Fruit fly (Drosophila melanogaster) whole organism, embryonic: Measurements from ENCODE around the gene hry.

Experiments used
- Ada2b ChIP-seq: fragments of 200-800 bp; sonication (Bioruptor generic); IDR thresholded peaks from 2 replicates; pipeline ENCODE4 v1.3.6; 2022; ENCODE audit warnings: missing biosample characterization, missing genetic modification characterization
- Atf3 ChIP-seq: fragments of 200-800 bp; sonication (Bioruptor generic); optimal IDR thresholded peaks from 3 replicates; lab custom pipeline; 2016; ENCODE audit warnings: missing biosample characterization, missing genetic modification characterization
- CG10654 ChIP-seq: fragments of 200-800 bp; sonication (Bioruptor generic); optimal IDR thresholded peaks from 2 replicates; lab custom pipeline; 2016; ENCODE audit warnings: missing biosample characterization, missing genetic modification characterization
- CG11696 ChIP-seq: fragments of 200-800 bp; sonication (Bioruptor generic); IDR thresholded peaks from 2 replicates; pipeline ENCODE4 v1.3.6; 2022; ENCODE audit warnings: missing biosample characterization, missing genetic modification characterization
- CG12659 ChIP-seq: fragments of 200-800 bp; sonication (Bioruptor generic); optimal IDR thresholded peaks from 3 replicates; lab custom pipeline; 2017; ENCODE audit warnings: mild to moderate bottlenecking, missing biosample characterization, missing genetic modification reagents, missing genetic modification characterization
- CG12744 ChIP-seq: fragments of 200-800 bp; sonication (Bioruptor generic); optimal IDR thresholded peaks from 2 replicates; lab custom pipeline; 2016; ENCODE audit warnings: missing biosample characterization, missing genetic modification characterization
- CG15011 ChIP-seq: fragments of 200-800 bp; sonication (Bioruptor generic); optimal IDR thresholded peaks from 3 replicates; lab custom pipeline; 2018; ENCODE audit warnings: missing biosample characterization, mild to moderate bottlenecking, missing genetic modification characterization
- CG1602 ChIP-seq: fragments of 200-800 bp; sonication (Bioruptor generic); optimal IDR thresholded peaks from 3 replicates; lab custom pipeline; 2016; ENCODE audit warnings: missing biosample characterization, missing genetic modification characterization
- CG16863 ChIP-seq: fragments of 200-800 bp; sonication (Bioruptor generic); optimal IDR thresholded peaks from 3 replicates; lab custom pipeline; 2016; ENCODE audit warnings: missing biosample characterization, missing genetic modification characterization
- CG17359 ChIP-seq: fragments of 200-800 bp; sonication (Bioruptor generic); optimal IDR thresholded peaks from 3 replicates; lab custom pipeline; 2018; ENCODE audit warnings: missing biosample characterization, mild to moderate bottlenecking, missing genetic modification characterization, moderate library complexity
- CG18764 ChIP-seq: fragments of 200-800 bp; sonication (Bioruptor generic); optimal IDR thresholded peaks from 3 replicates; lab custom pipeline; 2016; ENCODE audit warnings: missing biosample characterization, missing genetic modification characterization
- CG31365 ChIP-seq: fragments of 200-800 bp; sonication (Bioruptor generic); optimal IDR thresholded peaks from 2 replicates; lab custom pipeline; 2018; ENCODE audit warnings: missing biosample characterization, mild to moderate bottlenecking, missing genetic modification characterization
- CG32767 ChIP-seq: fragments of 200-800 bp; sonication (Bioruptor generic); IDR thresholded peaks from 2 replicates; pipeline ENCODE4 v1.3.6; 2022; ENCODE audit warnings: missing biosample characterization, missing genetic modification characterization
- CG4617 ChIP-seq: fragments of 200-800 bp; sonication (Bioruptor generic); optimal IDR thresholded peaks from 3 replicates; lab custom pipeline; 2016; ENCODE audit warnings: missing biosample characterization, missing genetic modification characterization, borderline replicate concordance
- CG6854 ChIP-seq: fragments of 200-800 bp; sonication (Bioruptor generic); optimal IDR thresholded peaks from 3 replicates; lab custom pipeline; 2017; ENCODE audit warnings: missing biosample characterization, mild to moderate bottlenecking, missing genetic modification characterization
- CG7271 ChIP-seq: fragments of 200-800 bp; sonication (Bioruptor generic); optimal IDR thresholded peaks from 2 replicates; lab custom pipeline; 2018; ENCODE audit warnings: missing biosample characterization, mild to moderate bottlenecking, missing genetic modification characterization, moderate library complexity
- CG7372 ChIP-seq: fragments of 200-800 bp; sonication (Bioruptor generic); IDR thresholded peaks from 2 replicates; pipeline ENCODE4 v1.3.6; 2022; ENCODE audit warnings: missing biosample characterization, missing genetic modification characterization
- CG7556 ChIP-seq: fragments of 200-800 bp; sonication (Bioruptor generic); optimal IDR thresholded peaks from 2 replicates; lab custom pipeline; 2017; ENCODE audit warnings: missing biosample characterization, mild to moderate bottlenecking, missing genetic modification characterization
- CG8359 ChIP-seq: fragments of 200-800 bp; sonication (Bioruptor generic); optimal IDR thresholded peaks from 2 replicates; lab custom pipeline; 2017; ENCODE audit warnings: missing biosample characterization, mild to moderate bottlenecking, missing genetic modification characterization, borderline replicate concordance
- CG9727 ChIP-seq: fragments of 200-800 bp; sonication (Bioruptor generic); optimal IDR thresholded peaks from 3 replicates; lab custom pipeline; 2017; ENCODE audit warnings: missing biosample characterization, mild to moderate bottlenecking, missing genetic modification characterization
- CoRest ChIP-seq: fragments of 200-800 bp; sonication (Bioruptor generic); optimal IDR thresholded peaks from 3 replicates; lab custom pipeline; 2018; ENCODE audit warnings: missing biosample characterization, mild to moderate bottlenecking, missing genetic modification characterization, moderate library complexity
- D ChIP-seq, 2 experiments: fragments of 200-800 bp in 1 of 2; fragments of >200 bp in 1 of 2; sonication (Bioruptor generic) in 1 of 2; optimal IDR thresholded peaks; 2 replicates in 1 of 2; 3 replicates in 1 of 2; lab custom pipeline; 2017; ENCODE audit warnings: mild to moderate bottlenecking in 1 of 2, missing biosample characterization in 1 of 2, missing genetic modification characterization in 1 of 2, missing genetic modification reagents in 1 of 2
- HLH3B ChIP-seq: fragments of 200-800 bp; sonication (Bioruptor generic); IDR thresholded peaks from 2 replicates; pipeline ENCODE4 v1.3.6; 2022; ENCODE audit warnings: missing biosample characterization, missing genetic modification characterization
- Hey ChIP-seq: fragments of 200-800 bp; sonication (Bioruptor generic); optimal IDR thresholded peaks from 3 replicates; lab custom pipeline; 2018; ENCODE audit warnings: missing biosample characterization, mild to moderate bottlenecking, missing genetic modification characterization
- MESR4 ChIP-seq: fragments of 200-800 bp; sonication (Bioruptor generic); optimal IDR thresholded peaks from 2 replicates; lab custom pipeline; 2018; ENCODE audit warnings: missing biosample characterization, mild to moderate bottlenecking, missing genetic modification characterization, moderate library complexity
- Nf-YB ChIP-seq: fragments of 200-800 bp; sonication (Bioruptor generic); optimal IDR thresholded peaks from 3 replicates; lab custom pipeline; 2019; ENCODE audit warnings: missing biosample characterization, mild to moderate bottlenecking, missing genetic modification characterization, moderate library complexity
- NfI ChIP-seq: fragments of 200-800 bp; sonication (Bioruptor generic); optimal IDR thresholded peaks from 3 replicates; lab custom pipeline; 2018; ENCODE audit warnings: missing biosample characterization, mild to moderate bottlenecking, missing genetic modification characterization, moderate library complexity
- Sry-β ChIP-seq: fragments of 200-800 bp; sonication (Bioruptor generic); optimal IDR thresholded peaks from 2 replicates; lab custom pipeline; 2018; ENCODE audit warnings: missing biosample characterization, mild to moderate bottlenecking, missing genetic modification characterization, moderate library complexity
- amos ChIP-seq: fragments of 200-800 bp; sonication (Bioruptor generic); IDR thresholded peaks from 2 replicates; pipeline ENCODE4 v1.3.6; 2022; ENCODE audit warnings: missing biosample characterization, missing genetic modification characterization; ENCODE audit not compliant: partially characterized antibody
- aop ChIP-seq: fragments of 200-800 bp; sonication (Bioruptor generic); IDR thresholded peaks from 2 replicates; pipeline ENCODE4 v1.3.6; 2022; ENCODE audit warnings: missing biosample characterization, missing genetic modification characterization
- ato ChIP-seq: fragments of 200-800 bp; sonication (Bioruptor generic); IDR thresholded peaks from 2 replicates; pipeline ENCODE4 v1.3.6; 2022; ENCODE audit warnings: missing biosample characterization, missing genetic modification characterization; ENCODE audit not compliant: partially characterized antibody
- bab2 ChIP-seq: fragments of 200-800 bp; sonication (Bioruptor generic); optimal IDR thresholded peaks from 2 replicates; lab custom pipeline; 2016; ENCODE audit warnings: missing biosample characterization, missing genetic modification characterization
- bigmax ChIP-seq: fragments of 200-800 bp; sonication (Bioruptor generic); optimal IDR thresholded peaks from 2 replicates; lab custom pipeline; 2018; ENCODE audit warnings: missing biosample characterization, mild to moderate bottlenecking, missing genetic modification characterization
- bsh ChIP-seq, 2 experiments: fragments of 200-800 bp; sonication (Bioruptor generic); optimal IDR thresholded peaks; 2 replicates each; lab custom pipeline; 2017 to 2018; ENCODE audit warnings: mild to moderate bottlenecking in 2 of 2, missing biosample characterization in 2 of 2, missing genetic modification characterization in 2 of 2, moderate library complexity in 1 of 2
- croc ChIP-seq: fragments of 200-800 bp; sonication (Bioruptor generic); conservative IDR thresholded peaks from 3 replicates; pipeline ENCODE4 v1.3.6; 2022; ENCODE audit warnings: missing biosample characterization, missing genetic modification characterization
- crp ChIP-seq, 2 experiments: fragments of 200-800 bp; sonication (Bioruptor generic); optimal IDR thresholded peaks; 2 replicates in 1 of 2; 3 replicates in 1 of 2; lab custom pipeline; 2017; ENCODE audit warnings: missing biosample characterization in 2 of 2, missing genetic modification characterization in 2 of 2, mild to moderate bottlenecking in 1 of 2, moderate library complexity in 1 of 2
- danr ChIP-seq: fragments of 200-800 bp; sonication (Bioruptor generic); IDR thresholded peaks from 2 replicates; pipeline ENCODE4 v1.3.6; 2022; ENCODE audit warnings: missing biosample characterization, missing genetic modification characterization
- fd64A ChIP-seq: fragments of 200-800 bp; sonication (Bioruptor generic); optimal IDR thresholded peaks from 3 replicates; lab custom pipeline; 2018; ENCODE audit warnings: missing biosample characterization, mild to moderate bottlenecking, missing genetic modification characterization
- gce ChIP-seq: fragments of 200-800 bp; sonication (Bioruptor generic); IDR thresholded peaks from 3 replicates; pipeline ENCODE4 v1.3.6; 2022; ENCODE audit warnings: missing biosample characterization, missing genetic modification characterization
- gem ChIP-seq: fragments of 200-800 bp; sonication (Bioruptor generic); optimal IDR thresholded peaks from 2 replicates; lab custom pipeline; 2019; ENCODE audit warnings: missing biosample characterization, mild to moderate bottlenecking, missing genetic modification characterization, moderate library complexity
- ind ChIP-seq: fragments of 200-800 bp; sonication (Bioruptor generic); optimal IDR thresholded peaks from 3 replicates; lab custom pipeline; 2016; ENCODE audit warnings: missing biosample characterization, missing genetic modification characterization
- lov ChIP-seq, 2 experiments: fragments of 200-800 bp in 1 of 2; fragments of >200 bp in 1 of 2; sonication (Bioruptor generic) in 1 of 2; IDR thresholded peaks in 1 of 2; optimal IDR thresholded peaks in 1 of 2; 2 replicates in 1 of 2; 3 replicates in 1 of 2; pipeline versions ENCODE4 v1.3.6 to Lab custom; 2017 to 2022; ENCODE audit warnings: missing biosample characterization in 1 of 2, missing genetic modification characterization in 1 of 2
- psq ChIP-seq: fragments of 200-800 bp; sonication (Bioruptor generic); optimal IDR thresholded peaks from 2 replicates; lab custom pipeline; 2017; ENCODE audit warnings: missing biosample characterization, missing genetic modification characterization
- sima ChIP-seq: fragments of 200-800 bp; sonication (Bioruptor generic); optimal IDR thresholded peaks from 2 replicates; lab custom pipeline; 2016; ENCODE audit warnings: missing biosample characterization, missing genetic modification characterization
- sisA ChIP-seq: fragments of 200-800 bp; sonication (Bioruptor generic); IDR thresholded peaks from 2 replicates; pipeline ENCODE4 v1.3.6; 2022; ENCODE audit warnings: missing biosample characterization, missing genetic modification characterization
- ssp ChIP-seq: fragments of 200-800 bp; sonication (Bioruptor generic); IDR thresholded peaks from 2 replicates; pipeline ENCODE4 v1.3.6; 2022; ENCODE audit warnings: missing biosample characterization, missing genetic modification characterization
- ttk ChIP-seq: fragments of 200-800 bp; sonication (Bioruptor generic); IDR thresholded peaks from 2 replicates; pipeline ENCODE4 v2.1.2; 2022; ENCODE audit warnings: missing biosample characterization, missing genetic modification characterization
- vvl ChIP-seq: fragments of 200-800 bp; sonication (Bioruptor generic); IDR thresholded peaks from 2 replicates; pipeline ENCODE4 v1.3.6; 2022; ENCODE audit warnings: missing biosample characterization, missing genetic modification characterization

The hry gene

DNA sequence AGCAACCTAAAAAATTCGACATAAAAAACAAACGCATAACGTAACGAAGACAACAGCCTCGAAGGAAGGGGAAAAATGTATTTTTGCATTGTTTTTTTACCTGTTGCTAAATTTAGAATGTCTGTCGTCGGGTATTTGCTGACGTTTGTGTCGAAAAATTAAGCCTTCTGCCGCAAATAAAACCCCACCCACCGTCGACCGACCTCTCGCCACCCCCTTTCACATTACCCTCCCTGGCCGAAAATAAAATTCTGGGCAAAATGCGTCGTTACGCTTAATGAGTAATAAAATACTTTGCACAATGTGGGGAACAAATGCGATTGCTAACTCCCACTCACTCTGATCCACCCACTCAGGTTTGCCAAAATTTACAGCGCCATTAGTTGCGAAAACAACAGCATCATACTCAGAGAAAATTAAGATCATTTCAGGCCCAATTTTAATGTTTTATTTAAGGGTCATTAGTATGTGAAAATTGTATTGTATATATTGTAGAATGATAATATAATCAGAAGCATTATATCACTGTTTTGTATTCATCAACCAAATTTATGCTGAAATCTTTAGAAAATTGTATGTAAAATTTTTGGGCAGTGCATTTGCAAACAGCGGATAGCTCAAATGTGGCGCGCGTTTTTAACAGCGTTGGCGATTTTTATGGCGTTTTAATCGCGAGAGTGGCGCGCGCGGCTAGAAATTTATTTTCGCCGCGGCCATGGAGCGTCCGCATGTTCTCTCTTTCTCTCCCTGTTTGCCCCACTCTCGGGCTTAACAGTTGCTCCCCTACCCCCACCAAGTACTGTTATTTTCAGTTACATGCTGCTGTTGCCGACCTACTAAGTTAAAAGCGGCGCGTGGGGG lies 3.1 kb upstream of the hry start (continued):
- TF ChIP-seq CG7556 (GFP tag; lab: Kevin White, UChicago) = peak; percentile 28
- TF ChIP-seq gce (GFP tag; lab: Robert Waterston, UW) = no peak
- TF ChIP-seq aop = no peak
- peak; percentile 8 for TF ChIP-seq bab2
- TF ChIP-seq CG31365 (tag; lab: Kevin White, UChicago) = no peak
- TF ChIP-seq CG6854 (GFP tag; lab: Kevin White, UChicago) = no peak
- TF ChIP-seq amos (GFP tag; lab: Robert Waterston, UW) = no peak
- TF ChIP-seq Atf3 (GFP tag; lab: Kevin White, UChicago) = no peak
- TF ChIP-seq CG4617 = no peak
- no peak for TF ChIP-seq sisA (GFP tag; lab: Robert Waterston, UW)
- TF ChIP-seq CG8359 (GFP tag; lab: Kevin White, UChicago) = peak; percentile 100
- TF ChIP-seq CG9727 (GFP tag; lab: Kevin White, UChicago) = peak; percentile 45
- no peak for TF ChIP-seq CG7372 (GFP tag; lab: Robert Waterston, UW)
- TF ChIP-seq vvl (GFP tag; lab: Robert Waterston, UW) = no peak; the same call in 1 of the 2 replicates
- no peak for TF ChIP-seq CG1602
- TF ChIP-seq CG18764 = no peak
- no peak for TF ChIP-seq Sry-β
- TF ChIP-seq danr (GFP tag; lab: Robert Waterston, UW) = no peak
- TF ChIP-seq CG32767 = no peak
- no peak for TF ChIP-seq ssp (GFP tag; lab: Robert Waterston, UW)
- TF ChIP-seq D (optimal IDR thresholded peaks at IDR 0.05; lab: Kevin White, UChicago) = no peak
- no peak for TF ChIP-seq D (GFP tag; optimal IDR thresholded peaks at IDR 0.05; lab: Kevin White, UChicago)
- TF ChIP-seq ttk (GFP tag; lab: Robert Waterston, UW) = no peak
- peak; percentile 20 for TF ChIP-seq CG17359 (tag; lab: Kevin White, UChicago)
- no peak for TF ChIP-seq CG16863 (GFP tag; lab: Kevin White, UChicago)
- no peak for TF ChIP-seq CG7271 (tag; lab: Kevin White, UChicago)
- peak; percentile 25 for TF ChIP-seq NfI
- TF ChIP-seq croc (GFP tag; lab: Robert Waterston, UW) = no peak
- peak; percentile 38 for TF ChIP-seq CoRest
- TF ChIP-seq CG15011 (GFP tag; lab: Kevin White, UChicago) = no peak
- TF ChIP-seq HLH3B (GFP tag; lab: Robert Waterston, UW) = peak; percentile 23; the same call in 1 of the 2 replicates
- TF ChIP-seq psq (GFP tag; lab: Kevin White, UChicago) = no peak
- no peak for TF ChIP-seq Nf-YB (GFP tag; lab: Kevin White, UChicago)
- TF ChIP-seq CG12659 (GFP tag; lab: Kevin White, UChicago) = peak; percentile 23
- TF ChIP-seq Ada2b (GFP tag; lab: Robert Waterston, UW) = no peak
- no peak for TF ChIP-seq fd64A (GFP tag; lab: Kevin White, UChicago)
- TF ChIP-seq gem (tag; lab: Kevin White, UChicago) = peak; percentile 69
- TF ChIP-seq Hey (tag; lab: Kevin White, UChicago) = no peak
- TF ChIP-seq CG12744 = no peak
- TF ChIP-seq ind (GFP tag; lab: Kevin White, UChicago) = peak; percentile 28
- TF ChIP-seq sima (GFP tag; lab: Kevin White, UChicago) = no peak
- no peak for TF ChIP-seq lov (optimal IDR thresholded peaks at IDR 0.05; lab: Kevin White, UChicago)
- TF ChIP-seq lov (GFP tag; IDR thresholded peaks at IDR 0.05; lab: Robert Waterston, UW) = no peak
- TF ChIP-seq bsh (GFP tag; optimal IDR thresholded peaks at IDR 0.05; lab: Kevin White, UChicago) = peak in 1 of 2 experiments; percentile 9
- no peak for TF ChIP-seq crp (GFP tag; optimal IDR thresholded peaks at IDR 0.05; lab: Kevin White, UChicago)
- no peak for TF ChIP-seq bigmax (GFP tag; lab: Kevin White, UChicago)
- TF ChIP-seq CG11696 (GFP tag; lab: Robert Waterston, UW) = no peak
- no peak for TF ChIP-seq ato (GFP tag; lab: Robert Waterston, UW)
- TF ChIP-seq MESR4 (GFP tag; lab: Kevin White, UChicago) = no peak
- TF ChIP-seq CG10654 (GFP tag; lab: Kevin White, UChicago) = no peak
